Worm (Caenorhabditis elegans) whole organism, L4/young adult: Measurements from ENCODE around the gene fbxb-30.

Experiments used
- W03F9.2 ChIP-seq: fragments of 150-350 bp; optimal IDR thresholded peaks from 2 replicates; lab custom pipeline; 2014; ENCODE audit warnings: missing biosample characterization, missing genetic modification characterization
- dao-5 ChIP-seq: sonication (generic microtip); optimal IDR thresholded peaks from 2 replicates; lab custom pipeline; 2016; ENCODE audit warnings: missing genotype, missing genetic modification characterization, moderate library complexity, missing compliant biosample characterization
- him-1 ChIP-seq: sonication (generic microtip); optimal IDR thresholded peaks from 2 replicates; lab custom pipeline; 2016; ENCODE audit warnings: missing genotype, missing genetic modification reagents, missing genetic modification characterization, missing compliant biosample characterization

DNA sequence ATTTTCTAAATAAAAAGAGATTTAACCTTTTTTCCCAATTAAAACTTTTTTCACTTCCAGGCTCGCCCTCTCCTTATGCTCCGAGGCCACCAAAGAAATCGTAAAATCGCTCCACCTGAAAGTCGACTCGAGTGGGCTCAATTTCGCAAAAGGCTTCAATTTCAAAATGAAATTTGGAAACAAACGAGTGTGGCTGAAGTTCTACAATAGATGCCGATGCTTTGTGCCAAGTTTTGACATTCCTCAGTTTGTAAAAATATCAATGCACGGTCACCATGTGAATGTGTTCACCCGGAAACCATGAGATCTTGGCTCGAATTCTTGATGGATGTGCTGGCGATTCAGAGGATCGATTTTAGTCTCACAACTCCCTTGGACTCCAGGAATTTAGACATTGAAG, 25.4 kb upstream of the fbxb-30 start, which contains the start of gene M01D1.12:
- no peak for TF ChIP-seq W03F9.2
- TF ChIP-seq dao-5 = no peak
- TF ChIP-seq him-1 (tag; lab: Kevin White, UChicago) = no peak
